Fruit fly (Drosophila melanogaster) Kc167 (cell line): ENCODE measurements around the gene CG34454.

Experiments used
- Myc ChIP-seq: fragments of >200 bp; optimal IDR thresholded peaks from 2 replicates; lab custom pipeline; 2017; ENCODE audit warnings: missing external identifiers
- Sin3A ChIP-seq: fragments of >200 bp; optimal IDR thresholded peaks from 2 replicates; lab custom pipeline; 2018; ENCODE audit warnings: missing external identifiers
- h ChIP-seq: fragments of >200 bp; optimal IDR thresholded peaks from 3 replicates; lab custom pipeline; 2018; ENCODE audit warnings: missing external identifiers
- insv ChIP-seq: fragments of >200 bp; optimal IDR thresholded peaks from 3 replicates; lab custom pipeline; 2018; ENCODE audit warnings: missing external identifiers
- psq ChIP-seq: fragments of >200 bp; optimal IDR thresholded peaks from 2 replicates; lab custom pipeline; 2017; ENCODE audit warnings: missing external identifiers
- ttk ChIP-seq: sonication (Bioruptor generic); optimal IDR thresholded peaks from 2 replicates; lab custom pipeline; 2017; ENCODE audit warnings: missing external identifiers

DNA sequence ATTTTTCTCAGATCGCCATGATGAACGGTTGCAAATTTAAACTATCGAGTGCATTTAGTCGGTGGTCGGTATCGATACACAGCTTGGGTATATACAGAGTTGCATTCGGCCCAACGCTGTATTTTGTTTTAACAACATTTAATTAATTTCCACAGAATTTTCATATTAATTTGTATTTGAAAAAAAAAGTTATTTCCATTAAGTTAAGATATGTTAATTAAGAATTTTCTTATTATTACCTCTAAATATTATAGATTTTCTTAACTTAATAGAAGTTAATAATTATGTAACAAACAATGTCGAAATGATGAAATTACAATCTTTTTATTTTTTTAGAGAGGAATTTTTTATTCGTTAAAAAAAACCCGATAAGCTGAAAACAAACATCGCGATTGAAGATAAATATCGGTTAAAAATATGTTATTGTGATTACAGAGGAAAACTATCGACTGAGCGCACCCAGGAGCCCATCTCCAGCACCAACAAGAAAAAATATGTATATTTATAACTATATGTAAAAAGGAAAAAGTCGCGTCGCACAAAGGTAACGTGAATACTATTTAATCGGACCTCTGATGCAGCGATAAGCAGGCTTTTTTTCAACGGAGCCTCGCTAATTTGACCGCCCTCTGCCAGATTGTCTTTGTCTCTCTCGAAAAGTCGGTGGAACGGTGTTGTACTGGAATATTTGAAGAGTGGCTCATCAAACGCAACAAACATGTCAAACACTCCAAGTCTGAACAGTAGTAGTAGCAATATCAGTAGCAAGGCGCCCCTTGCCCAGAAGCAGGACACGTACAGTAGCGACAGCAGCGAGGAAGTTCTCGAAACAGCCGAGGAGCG, 32.2 kb downstream of the CG34454 start, which contains the start of the genes rno and mri:
- no peak for TF ChIP-seq psq (lab: Kevin White, UChicago)
- TF ChIP-seq Myc (lab: Kevin White, UChicago) = no peak
- no peak for TF ChIP-seq insv (lab: Kevin White, UChicago)
- no peak for TF ChIP-seq ttk (lab: Kevin White, UChicago)
- no peak for TF ChIP-seq Sin3A (lab: Kevin White, UChicago)
- no peak for TF ChIP-seq h (lab: Kevin White, UChicago)
